Fruit fly (Drosophila melanogaster): ENCODE results near the gene CG42671.

- TF ChIP-seq CG32121 (GFP tag; IDR thresholded peaks at IDR 0.05) (no peak), CG34367 (tag; optimal IDR thresholded peaks at IDR 0.05) (no peak), CG15710 (tag; optimal IDR thresholded peaks at IDR 0.05) (no peak), EcR (GFP tag; optimal IDR thresholded peaks at IDR 0.05) (no peak), CG12605 (GFP tag; IDR thresholded peaks at IDR 0.05) (no peak), CG14655 (GFP tag; optimal IDR thresholded peaks at IDR 0.05) (no peak), gl (tag; optimal IDR thresholded peaks at IDR 0.05) (no peak), D1 (tag; optimal IDR thresholded peaks at IDR 0.05) (no peak)
Observed at dm6 chr3L:11243292-11243670, 29.0 kb downstream of the CG42671 start.

Data from whole organism, pupa.